Worm (Caenorhabditis elegans) whole organism, young adult: Measurements from ENCODE around the gene B0457.2.

Experiments used
- B0019.2 ChIP-seq: fragments of 200-800 bp; sonication (Bioruptor generic); conservative IDR thresholded peaks from 2 replicates; pipeline ENCODE4 v1.3.6; 2022; ENCODE audit warnings: missing genetic modification reagents, missing genetic modification characterization, missing compliant biosample characterization
- D2030.7 ChIP-seq: fragments of 200-800 bp; sonication (Bioruptor generic); IDR thresholded peaks from 2 replicates; pipeline ENCODE4 v1.3.6; 2022; ENCODE audit warnings: missing genetic modification reagents, missing genetic modification characterization, missing compliant biosample characterization
- F22D6.2 ChIP-seq: sonication (generic microtip); optimal IDR thresholded peaks from 2 replicates; lab custom pipeline; 2016; ENCODE audit warnings: mild to moderate bottlenecking, missing genetic modification characterization, missing compliant biosample characterization
- F33H1.4 ChIP-seq: fragments of 200-800 bp; sonication (Bioruptor generic); IDR thresholded peaks from 2 replicates; pipeline ENCODE4 v1.3.6; 2022; ENCODE audit warnings: missing genetic modification reagents, missing genetic modification characterization, missing compliant biosample characterization
- F55B11.4 ChIP-seq: sonication (generic microtip); optimal IDR thresholded peaks from 2 replicates; lab custom pipeline; 2016; ENCODE audit warnings: missing compliant biosample characterization, missing genetic modification characterization, borderline replicate concordance; ENCODE audit not compliant: insufficient read depth
- F57A8.1 ChIP-seq: fragments of 200-800 bp; sonication (Bioruptor generic); optimal IDR thresholded peaks from 2 replicates; lab custom pipeline; 2018; ENCODE audit warnings: mild to moderate bottlenecking, missing genetic modification characterization, moderate library complexity, missing compliant biosample characterization
- F57C9.4 ChIP-seq: sonication (generic microtip); optimal IDR thresholded peaks from 2 replicates; lab custom pipeline; 2017; ENCODE audit warnings: mild to moderate bottlenecking, missing genetic modification characterization, missing compliant biosample characterization
- K12H6.12 ChIP-seq: fragments of 200-800 bp; sonication (Bioruptor generic); optimal IDR thresholded peaks from 2 replicates; lab custom pipeline; 2018; ENCODE audit warnings: mild to moderate bottlenecking, missing genetic modification characterization, missing compliant biosample characterization
- Y53G8AR.9 ChIP-seq: fragments of 200-800 bp; sonication (Bioruptor generic); conservative IDR thresholded peaks from 2 replicates; pipeline ENCODE4 v1.3.6; 2022; ENCODE audit warnings: missing genetic modification reagents, missing genetic modification characterization, missing compliant biosample characterization
- Y67H2A.10 ChIP-seq: fragments of 200-800 bp; sonication (Bioruptor generic); conservative IDR thresholded peaks from 2 replicates; pipeline ENCODE4 v1.3.6; 2022; ENCODE audit warnings: missing genetic modification reagents, missing genetic modification characterization, missing compliant biosample characterization
- Y79H2A.3 ChIP-seq: fragments of 200-800 bp; sonication (Bioruptor generic); conservative IDR thresholded peaks from 2 replicates; pipeline ENCODE4 v1.3.6; 2022; ENCODE audit warnings: missing genetic modification reagents, missing genetic modification characterization, missing compliant biosample characterization
- akir-1 ChIP-seq: fragments of 200-800 bp; sonication (Bioruptor generic); optimal IDR thresholded peaks from 2 replicates; lab custom pipeline; 2018; ENCODE audit warnings: mild to moderate bottlenecking, missing genetic modification characterization, moderate library complexity, missing compliant biosample characterization
- attf-3 ChIP-seq: fragments of 200-800 bp; sonication (Bioruptor generic); conservative IDR thresholded peaks from 2 replicates; pipeline ENCODE4 v1.3.6; 2022; ENCODE audit warnings: missing genetic modification reagents, missing genetic modification characterization, missing compliant biosample characterization
- attf-5 ChIP-seq: fragments of 200-800 bp; sonication (Bioruptor generic); optimal IDR thresholded peaks from 2 replicates; lab custom pipeline; 2018; ENCODE audit warnings: mild to moderate bottlenecking, missing genetic modification characterization, missing compliant biosample characterization
- cebp-1 ChIP-seq, 2 experiments: fragments of 200-800 bp in 1 of 2; sonication (Bioruptor generic) in 1 of 2; sonication (generic microtip) in 1 of 2; IDR thresholded peaks in 1 of 2; optimal IDR thresholded peaks in 1 of 2; 2 replicates each; pipeline versions ENCODE4 v1.3.6 to Lab custom; 2017 to 2022; ENCODE audit warnings: missing compliant biosample characterization in 2 of 2, missing genetic modification characterization in 2 of 2, mild to moderate bottlenecking in 1 of 2, missing genetic modification reagents in 1 of 2, moderate library complexity in 1 of 2
- ceh-100 ChIP-seq: fragments of 200-800 bp; sonication (Bioruptor generic); IDR thresholded peaks from 2 replicates; pipeline ENCODE4 v1.3.6; 2022; ENCODE audit warnings: missing genetic modification reagents, missing genetic modification characterization, missing compliant biosample characterization
- ceh-91 ChIP-seq: fragments of 200-800 bp; sonication (Bioruptor generic); IDR thresholded peaks from 2 replicates; pipeline ENCODE4 v1.3.6; 2022; ENCODE audit warnings: missing genetic modification reagents, missing genetic modification characterization, missing compliant biosample characterization
- chd-7 ChIP-seq: sonication (generic microtip); optimal IDR thresholded peaks from 2 replicates; lab custom pipeline; 2016; ENCODE audit warnings: mild to moderate bottlenecking, missing genetic modification characterization, moderate library complexity, missing compliant biosample characterization
- die-1 ChIP-seq: sonication (generic microtip); optimal IDR thresholded peaks from 2 replicates; lab custom pipeline; 2016; ENCODE audit warnings: missing genotype, mild to moderate bottlenecking, missing genetic modification characterization, missing compliant biosample characterization
- dpl-1 ChIP-seq: fragments of 150-350 bp; optimal IDR thresholded peaks from 2 replicates; lab custom pipeline; 2014; ENCODE audit warnings: missing biosample characterization, missing genetic modification reagents, missing genetic modification characterization
- gei-17 ChIP-seq: fragments of 200-800 bp; sonication (Bioruptor generic); optimal IDR thresholded peaks from 2 replicates; lab custom pipeline; 2018; ENCODE audit warnings: mild to moderate bottlenecking, missing genetic modification characterization, missing compliant biosample characterization
- hmg-20 ChIP-seq: fragments of 200-800 bp; sonication (Bioruptor generic); IDR thresholded peaks from 2 replicates; pipeline ENCODE4 v1.3.6; 2022; ENCODE audit warnings: missing genetic modification reagents, missing genetic modification characterization, missing compliant biosample characterization
- lag-1 ChIP-seq: fragments of 200-800 bp; sonication (Bioruptor generic); IDR thresholded peaks from 2 replicates; pipeline ENCODE4 v1.3.6; 2022; ENCODE audit warnings: missing genetic modification reagents, missing genetic modification characterization, missing compliant biosample characterization
- let-607 ChIP-seq, 2 experiments: fragments of 200-800 bp in 1 of 2; sonication (Bioruptor generic) in 1 of 2; sonication (generic microtip) in 1 of 2; optimal IDR thresholded peaks; 2 replicates each; lab custom pipeline; 2016 to 2018; ENCODE audit warnings: mild to moderate bottlenecking in 2 of 2, missing compliant biosample characterization in 2 of 2, missing genetic modification characterization in 2 of 2, moderate library complexity in 2 of 2, missing genotype in 1 of 2
- lin-40 ChIP-seq: sonication (generic microtip); optimal IDR thresholded peaks from 2 replicates; lab custom pipeline; 2016; ENCODE audit warnings: missing genetic modification characterization, mild to moderate bottlenecking, missing compliant biosample characterization, missing genotype, missing genetic modification reagents
- lsl-1 ChIP-seq: fragments of 200-800 bp; sonication (Bioruptor generic); optimal IDR thresholded peaks from 2 replicates; lab custom pipeline; 2018; ENCODE audit warnings: mild to moderate bottlenecking, missing genetic modification characterization, moderate library complexity, missing compliant biosample characterization
- mcd-1 ChIP-seq: fragments of 200-800 bp; sonication (Bioruptor generic); IDR thresholded peaks from 2 replicates; pipeline ENCODE4 v1.3.6; 2022; ENCODE audit warnings: missing genetic modification reagents, missing genetic modification characterization, missing compliant biosample characterization
- mxl-1 ChIP-seq: sonication (generic microtip); optimal IDR thresholded peaks from 2 replicates; lab custom pipeline; 2016; ENCODE audit warnings: missing genetic modification characterization, missing compliant biosample characterization
- nhr-120 ChIP-seq: fragments of 200-800 bp; sonication (Bioruptor generic); IDR thresholded peaks from 2 replicates; pipeline ENCODE4 v1.3.6; 2022; ENCODE audit warnings: missing genetic modification characterization, missing compliant biosample characterization
- nhr-80 ChIP-seq: sonication (generic microtip); optimal IDR thresholded peaks from 2 replicates; lab custom pipeline; 2016; ENCODE audit warnings: missing genetic modification characterization, missing compliant biosample characterization
- rcor-1 ChIP-seq: fragments of 200-800 bp; sonication (Bioruptor generic); IDR thresholded peaks from 2 replicates; pipeline ENCODE4 v1.3.6; 2022; ENCODE audit warnings: missing genetic modification reagents, missing genetic modification characterization, missing compliant biosample characterization
- repo-1 ChIP-seq: sonication (generic microtip); optimal IDR thresholded peaks from 2 replicates; lab custom pipeline; 2017; ENCODE audit warnings: mild to moderate bottlenecking, missing genetic modification characterization, missing compliant biosample characterization
- sea-2 ChIP-seq: fragments of 200-800 bp; sonication (Bioruptor generic); IDR thresholded peaks from 2 replicates; pipeline ENCODE4 v1.3.6; 2022; ENCODE audit warnings: missing genetic modification characterization, missing compliant biosample characterization
- snpc-1.3 ChIP-seq: sonication (generic microtip); optimal IDR thresholded peaks from 2 replicates; lab custom pipeline; 2017; ENCODE audit warnings: missing genetic modification characterization, mild to moderate bottlenecking, missing compliant biosample characterization, antibody characterized with exemption, moderate library complexity, missing genotype, missing genetic modification reagents; ENCODE audit not compliant: insufficient read depth
- somi-1 ChIP-seq: fragments of 200-800 bp; sonication (Bioruptor generic); optimal IDR thresholded peaks from 2 replicates; lab custom pipeline; 2018; ENCODE audit warnings: mild to moderate bottlenecking, missing genetic modification characterization, missing compliant biosample characterization
- sptf-2 ChIP-seq: fragments of 200-800 bp; sonication (Bioruptor generic); optimal IDR thresholded peaks from 2 replicates; lab custom pipeline; 2018; ENCODE audit warnings: mild to moderate bottlenecking, missing genetic modification characterization, missing compliant biosample characterization
- tbp1 ChIP-seq: fragments of 200-800 bp; sonication (Bioruptor generic); optimal IDR thresholded peaks from 2 replicates; lab custom pipeline; 2018; ENCODE audit warnings: mild to moderate bottlenecking, missing genetic modification characterization, missing compliant biosample characterization
- unc-130 ChIP-seq: sonication (generic microtip); optimal IDR thresholded peaks from 2 replicates; lab custom pipeline; 2016; ENCODE audit warnings: missing genetic modification reagents, missing genetic modification characterization, missing compliant biosample characterization
- ztf-18 ChIP-seq: sonication (generic microtip); optimal IDR thresholded peaks from 2 replicates; lab custom pipeline; 2016; ENCODE audit warnings: missing genotype, mild to moderate bottlenecking, missing genetic modification characterization, missing compliant biosample characterization
- ztf-28 ChIP-seq: fragments of 200-800 bp; sonication (Bioruptor generic); IDR thresholded peaks from 2 replicates; pipeline ENCODE4 v1.3.6; 2022; ENCODE audit warnings: missing genetic modification reagents, missing genetic modification characterization, missing compliant biosample characterization
- ztf-6 ChIP-seq: fragments of 200-800 bp; sonication (Bioruptor generic); IDR thresholded peaks from 2 replicates; pipeline ENCODE4 v1.3.6; 2022; ENCODE audit warnings: missing genetic modification reagents, missing genetic modification characterization, missing compliant biosample characterization

Gene B0457.2

ce11 chrII:8926451-8926850 is at the start of gene B0457.2:
Gene B0457.2, minus strand, starts transcription at chrII:8926551.
- TF ChIP-seq sptf-2 (GFP tag; lab: Kevin White, UChicago): no peak
- no peak for TF ChIP-seq F57C9.4 (tag; lab: Kevin White, UChicago)
- no peak for TF ChIP-seq die-1
- TF ChIP-seq nhr-120 (GFP tag; lab: Robert Waterston, UW): no peak
- no peak for TF ChIP-seq mxl-1 (tag; lab: Kevin White, UChicago)
- no peak for TF ChIP-seq somi-1 (GFP tag; lab: Kevin White, UChicago)
- TF ChIP-seq rcor-1 (GFP tag; lab: Robert Waterston, UW): no peak
- TF ChIP-seq gei-17 (GFP tag; lab: Kevin White, UChicago): no peak
- no peak for TF ChIP-seq sea-2 (GFP tag; lab: Robert Waterston, UW)
- TF ChIP-seq attf-5 (GFP tag; lab: Kevin White, UChicago): no peak
- TF ChIP-seq nhr-80 (tag; lab: Kevin White, UChicago): no peak
- TF ChIP-seq mcd-1 (GFP tag; lab: Robert Waterston, UW): no peak
- TF ChIP-seq F22D6.2 (tag; lab: Kevin White, UChicago): no peak
- TF ChIP-seq F57A8.1 (GFP tag; lab: Kevin White, UChicago): no peak
- no peak for TF ChIP-seq akir-1 (GFP tag; lab: Kevin White, UChicago)

- TF ChIP-seq Y67H2A.10 (GFP tag; lab: Robert Waterston, UW) (no peak), attf-3 (GFP tag; lab: Robert Waterston, UW) (peak; percentile 93)
Observed at ce11 chrII:8973516-8974043, 47.2 kb upstream of the B0457.2 start, which contains the start of gene tomm-40. Gene tomm-40, minus strand, starts transcription at chrII:8973566.

ce11 chrII:8969251-8970183 is 43.2 kb upstream of the B0457.2 start, which contains the start of the genes szy-20 and C18E9.5:
Gene szy-20, minus strand, starts transcription at chrII:8969333.
Gene C18E9.5, plus strand, starts transcription at chrII:8969980.
- TF ChIP-seq lag-1 (GFP tag; lab: Robert Waterston, UW) (no peak), D2030.7 (GFP tag; lab: Robert Waterston, UW) (peak; percentile 73), F33H1.4 (GFP tag; lab: Robert Waterston, UW) (peak; percentile 66), chd-7 (tag; lab: Kevin White, UChicago) (no peak), lin-40 (tag; lab: Kevin White, UChicago) (peak; percentile 71), Y53G8AR.9 (GFP tag; lab: Robert Waterston, UW) (no peak), snpc-1.3 (tag; lab: Kevin White, UChicago) (peak; percentile 61), ceh-91 (GFP tag; lab: Robert Waterston, UW) (peak; percentile 58), ceh-100 (peak; percentile 51), unc-130 (peak; percentile 15), ztf-28 (GFP tag; lab: Robert Waterston, UW) (peak; percentile 33; the same call in 1 of the 2 replicates), dpl-1 (GFP tag; lab: Kevin White, UChicago) (peak; percentile 82), hmg-20 (GFP tag; lab: Robert Waterston, UW) (peak; percentile 43; the same call in 1 of the 2 replicates), F55B11.4 (tag; lab: Kevin White, UChicago) (no peak), tbp1 (GFP tag; lab: Kevin White, UChicago) (peak; percentile 10), Y79H2A.3 (GFP tag; lab: Robert Waterston, UW) (no peak), let-607 (tag; optimal IDR thresholded peaks at IDR 0.05; lab: Kevin White, UChicago) (peak in 1 of 2 experiments; percentile 23), B0019.2 (GFP tag; lab: Robert Waterston, UW) (no peak), ztf-18 (tag; lab: Kevin White, UChicago) (peak; percentile 93), ztf-6 (GFP tag; lab: Robert Waterston, UW) (no peak), cebp-1 (GFP tag; IDR thresholded peaks at IDR 0.05; lab: Robert Waterston, UW) (no peak), cebp-1 (tag; optimal IDR thresholded peaks at IDR 0.05; lab: Kevin White, UChicago) (peak; percentile 56), nhr-80 (tag; lab: Kevin White, UChicago) (peak; percentile 72), F22D6.2 (tag; lab: Kevin White, UChicago) (no peak), repo-1 (tag; lab: Kevin White, UChicago) (peak; percentile 23), lsl-1 (peak; percentile 96), attf-5 (GFP tag; lab: Kevin White, UChicago) (peak; percentile 67), K12H6.12 (tag; lab: Kevin White, UChicago) (peak; percentile 47), attf-3 (GFP tag; lab: Robert Waterston, UW) (peak; percentile 75)
